Fruit fly (Drosophila melanogaster) whole organism, wandering third instar larva: ENCODE results near the gene Mkrn1.
A peak's percentile ranks its signal among the peaks of the same experiment; 100 is the strongest.

Experiments
- Abd-B ChIP-seq: fragments of >200 bp; optimal IDR thresholded peaks from 2 replicates; lab custom pipeline; 2017; ENCODE audit warnings: missing biosample characterization, missing genetic modification characterization
- CG32264 ChIP-seq: fragments of 200-800 bp; sonication (Bioruptor generic); optimal IDR thresholded peaks from 2 replicates; lab custom pipeline; 2016; ENCODE audit warnings: missing biosample characterization, missing genetic modification characterization
- CG9705 ChIP-seq: fragments of 200-800 bp; sonication (Bioruptor generic); optimal IDR thresholded peaks from 2 replicates; lab custom pipeline; 2018; ENCODE audit warnings: missing biosample characterization, mild to moderate bottlenecking, missing genetic modification characterization
- Dif ChIP-seq: fragments of 200-275, 200-300 bp; sonication (Bioruptor generic); optimal IDR thresholded peaks from 2 replicates; lab custom pipeline; 2018; ENCODE audit warnings: missing biosample characterization, missing genetic modification characterization; ENCODE audit not compliant: partially characterized antibody
- HLH106 ChIP-seq: fragments of 200-800 bp; optimal IDR thresholded peaks from 3 replicates; lab custom pipeline; 2019; ENCODE audit warnings: missing biosample characterization, mild to moderate bottlenecking, missing genetic modification characterization, moderate library complexity
- Hnf4 ChIP-seq: fragments of 200-800 bp; sonication (Bioruptor generic); optimal IDR thresholded peaks from 2 replicates; lab custom pipeline; 2016; ENCODE audit warnings: missing biosample characterization, mild to moderate bottlenecking, missing genetic modification characterization
- Hr78 ChIP-seq: fragments of >200 bp; optimal IDR thresholded peaks from 2 replicates; lab custom pipeline; 2017; ENCODE audit warnings: missing biosample characterization, missing genetic modification characterization
- Hr83 ChIP-seq: fragments of 200-300 bp; sonication (Bioruptor generic); optimal IDR thresholded peaks from 2 replicates; lab custom pipeline; 2016; ENCODE audit warnings: missing biosample characterization, mild to moderate bottlenecking, missing genetic modification characterization, moderate library complexity; ENCODE audit not compliant: poor library complexity, severe bottlenecking
- Jra ChIP-seq: sonication (Bioruptor generic); optimal IDR thresholded peaks from 2 replicates; lab custom pipeline; 2016; ENCODE audit warnings: missing biosample characterization, missing genetic modification characterization
- Mio ChIP-seq: sonication (Bioruptor generic); optimal IDR thresholded peaks from 2 replicates; lab custom pipeline; 2016; ENCODE audit warnings: missing biosample characterization, missing genetic modification characterization
- Myc ChIP-seq: fragments of >200 bp; optimal IDR thresholded peaks from 2 replicates; lab custom pipeline; 2017
- N ChIP-seq: fragments of >200 bp; optimal IDR thresholded peaks from 2 replicates; lab custom pipeline; 2018; ENCODE audit warnings: missing biosample characterization, missing external identifiers, missing genetic modification characterization
- Sp1 ChIP-seq: fragments of 200-800 bp; sonication (Bioruptor generic); optimal IDR thresholded peaks from 3 replicates; lab custom pipeline; 2019; ENCODE audit warnings: missing biosample characterization, mild to moderate bottlenecking, missing genetic modification characterization, moderate library complexity
- Vsx2 ChIP-seq: fragments of 200-300, 225-300 bp; sonication (Bioruptor generic); optimal IDR thresholded peaks from 2 replicates; lab custom pipeline; 2018; ENCODE audit warnings: missing biosample characterization, missing genetic modification characterization; ENCODE audit not compliant: partially characterized antibody
- br ChIP-seq: fragments of 200-800 bp; sonication (Bioruptor generic); optimal IDR thresholded peaks from 2 replicates; lab custom pipeline; 2016; ENCODE audit warnings: missing biosample characterization, missing genetic modification characterization
- dl ChIP-seq, 2 experiments: fragments of 175-275, 200-275 bp in 1 of 2; fragments of 200-275 bp in 1 of 2; sonication (Bioruptor generic); optimal IDR thresholded peaks; lab custom pipeline; 2018; ENCODE audit warnings: mild to moderate bottlenecking in 2 of 2, missing biosample characterization in 2 of 2, missing genetic modification characterization in 2 of 2, moderate library complexity in 2 of 2; ENCODE audit not compliant: partially characterized antibody in 2 of 2, insufficient read depth in 1 of 2
- dsf ChIP-seq: sonication (Bioruptor generic); optimal IDR thresholded peaks from 2 replicates; lab custom pipeline; 2016; ENCODE audit warnings: missing biosample characterization, missing genetic modification characterization, borderline replicate concordance
- ey ChIP-seq: fragments of 200-800 bp; sonication (Bioruptor generic); optimal IDR thresholded peaks from 2 replicates; lab custom pipeline; 2016; ENCODE audit warnings: missing biosample characterization, missing genetic modification characterization
- h ChIP-seq: fragments of 200-800 bp; sonication (Bioruptor generic); optimal IDR thresholded peaks from 3 replicates; lab custom pipeline; 2016; ENCODE audit warnings: missing biosample characterization, mild to moderate bottlenecking, missing genetic modification characterization
- jim ChIP-seq: fragments of 175-275, 200-325 bp; sonication (Bioruptor generic); optimal IDR thresholded peaks from 2 replicates; lab custom pipeline; 2016; ENCODE audit warnings: missing biosample characterization, mild to moderate bottlenecking, missing genetic modification characterization
- psq ChIP-seq: fragments of 200-800 bp; sonication (Bioruptor generic); optimal IDR thresholded peaks from 3 replicates; lab custom pipeline; 2017; ENCODE audit warnings: missing biosample characterization, mild to moderate bottlenecking, missing genetic modification characterization, moderate library complexity
- sage ChIP-seq: fragments of 200-800 bp; sonication (Bioruptor generic); optimal IDR thresholded peaks from 2 replicates; lab custom pipeline; 2016; ENCODE audit warnings: missing biosample characterization, mild to moderate bottlenecking, missing genetic modification characterization
- tai ChIP-seq: sonication (Bioruptor generic); optimal IDR thresholded peaks from 2 replicates; lab custom pipeline; 2016; ENCODE audit warnings: missing biosample characterization, missing genetic modification characterization
- woc ChIP-seq: sonication (Bioruptor generic); optimal IDR thresholded peaks from 2 replicates; lab custom pipeline; 2016; ENCODE audit warnings: missing biosample characterization, mild to moderate bottlenecking, missing genetic modification characterization

Mkrn1 gene

DNA sequence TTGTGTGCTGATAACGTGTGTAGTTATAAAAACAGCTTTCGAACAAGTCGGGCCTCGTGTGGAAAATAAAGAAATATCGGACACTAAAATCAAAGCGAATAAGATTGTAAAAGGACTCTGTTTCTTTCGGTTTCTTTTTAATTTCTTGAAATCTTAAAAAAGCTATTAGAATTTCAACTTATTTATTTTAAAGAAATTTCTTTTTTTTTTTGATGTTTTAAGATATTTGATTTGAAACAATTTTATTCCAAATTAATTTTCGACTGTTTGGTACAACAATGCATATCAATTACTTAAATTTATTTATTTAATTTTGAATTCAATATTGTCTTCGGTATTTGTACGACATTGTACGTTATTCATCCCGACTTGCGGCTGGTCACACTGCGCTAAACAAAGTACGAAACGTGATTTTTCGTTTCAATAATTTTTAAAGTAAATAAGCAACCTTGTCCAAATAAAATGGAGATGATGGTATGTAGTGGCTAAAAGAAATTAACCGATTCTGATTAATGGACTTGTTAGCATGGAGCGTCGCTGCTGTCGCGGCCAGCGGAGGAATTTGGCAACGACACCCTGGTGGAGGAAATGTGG lies 40.7 kb downstream of the Mkrn1 start, which contains the start of the genes CG7202 and CG7519:
CG7202 (minus strand) TSS at position 51 of the 594 bp plus-strand sequence.
CG7519 (plus strand) TSS at position 361 of the 594 bp plus-strand sequence.
- TF ChIP-seq dsf (GFP tag; lab: Kevin White, UChicago) (no peak), Vsx2 (peak; percentile 11)
- TF ChIP-seq, all 38 proteins: peak for 1

DNA sequence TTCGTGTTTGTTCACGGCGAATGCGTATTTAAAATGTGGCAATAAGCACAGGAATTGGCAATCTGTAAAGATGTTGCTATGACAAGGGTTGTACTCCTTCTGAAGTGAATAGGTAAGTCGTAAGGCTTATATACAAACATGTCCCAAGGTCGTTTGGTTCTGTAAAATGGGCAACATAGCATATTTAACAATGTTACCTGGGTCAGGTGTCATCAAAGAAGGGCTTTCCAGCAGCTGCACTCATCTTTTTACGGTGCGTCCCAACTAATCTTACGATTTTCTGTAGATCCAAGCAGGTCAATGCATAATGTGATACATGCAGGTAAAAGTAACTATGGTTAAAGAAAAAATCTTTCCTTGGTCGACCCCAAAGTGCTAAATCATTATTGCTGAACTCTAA lies 43.0 kb downstream of the Mkrn1 start, which contains the start of gene Neu2:
Neu2 (minus strand) TSS at position 101 of the 400 bp plus-strand sequence.
- TF ChIP-seq sage (GFP tag; lab: Kevin White, UChicago) (no peak), Abd-B (GFP tag; lab: Kevin White, UChicago) (no peak), Hr78 (GFP tag; lab: Kevin White, UChicago) (no peak), ey (GFP tag; lab: Kevin White, UChicago) (no peak), Hnf4 (GFP tag; lab: Kevin White, UChicago) (no peak), Vsx2 (no peak), CG9705 (GFP tag; lab: Kevin White, UChicago) (no peak), Hr83 (GFP tag; lab: Kevin White, UChicago) (no peak), CG32264 (GFP tag; lab: Kevin White, UChicago) (no peak), Sp1 (no peak), tai (GFP tag; lab: Kevin White, UChicago) (no peak), N (GFP tag; lab: Kevin White, UChicago) (no peak), br (GFP tag; lab: Kevin White, UChicago) (no peak)
- TF ChIP-seq, all 38 proteins: peak for 0

DNA sequence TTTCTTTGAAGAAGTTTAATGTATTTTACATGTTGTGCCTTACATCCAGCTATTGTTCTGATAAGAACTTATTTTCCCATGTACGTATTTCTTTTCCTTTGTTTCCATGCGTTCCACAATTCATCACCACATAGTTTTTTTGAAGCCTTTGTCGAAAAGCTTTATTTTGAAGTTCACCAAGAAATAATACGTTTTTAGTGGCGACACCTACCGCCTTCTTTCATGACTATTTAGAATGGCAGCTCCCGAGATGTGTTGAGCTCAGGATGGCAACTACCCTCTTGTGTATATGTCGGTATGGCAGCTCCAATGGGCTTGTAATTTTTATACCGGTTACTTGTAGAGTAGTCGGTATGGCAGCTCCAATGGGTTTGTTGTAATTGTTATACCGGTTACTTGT lies 49.7 kb downstream of the Mkrn1 start:
- TF ChIP-seq HLH106 (tag; lab: Kevin White, UChicago) = no peak
- TF ChIP-seq Jra (GFP tag; lab: Kevin White, UChicago) = no peak
- TF ChIP-seq dsf (GFP tag; lab: Kevin White, UChicago) = no peak
- TF ChIP-seq dl (GFP tag; optimal IDR thresholded peaks at IDR 0.05; lab: Kevin White, UChicago; ENCODE audit: insufficient read depth in 1 of 2, partially characterized antibody in 2 of 2) = no peak
- no peak for TF ChIP-seq Vsx2
- no peak for TF ChIP-seq Dif (GFP tag; lab: Kevin White, UChicago)
- no peak for TF ChIP-seq Abd-B (GFP tag; lab: Kevin White, UChicago)
- TF ChIP-seq tai (GFP tag; lab: Kevin White, UChicago) = no peak
- no peak for TF ChIP-seq Mio (GFP tag; lab: Kevin White, UChicago)
- peak; percentile 98 for TF ChIP-seq Myc (lab: Kevin White, UChicago)
- TF ChIP-seq N (GFP tag; lab: Kevin White, UChicago) = no peak
- TF ChIP-seq h = no peak
- TF ChIP-seq psq (GFP tag; lab: Kevin White, UChicago) = peak; percentile 2
- TF ChIP-seq woc (GFP tag; lab: Kevin White, UChicago) = no peak
- no peak for TF ChIP-seq br (GFP tag; lab: Kevin White, UChicago)

dm6 chr3L:21482100-21482499 lies 51.4 kb downstream of the Mkrn1 start:
- TF ChIP-seq jim (GFP tag; lab: Kevin White, UChicago) (no peak), Abd-B (GFP tag; lab: Kevin White, UChicago) (no peak), CG32264 (GFP tag; lab: Kevin White, UChicago) (no peak), h (no peak), Sp1 (no peak)
